Worm (Caenorhabditis elegans) whole organism, young adult: ENCODE data around the gene srlf-2.

ENCODE experiments used
- B0035.1 ChIP-seq: sonication (generic microtip); optimal IDR thresholded peaks from 2 replicates; lab custom pipeline; 2016; ENCODE audit warnings: missing genetic modification characterization, mild to moderate bottlenecking, missing compliant biosample characterization, missing genotype, missing genetic modification reagents
- B0261.1 ChIP-seq: sonication (generic microtip); optimal IDR thresholded peaks from 2 replicates; lab custom pipeline; 2016; ENCODE audit warnings: mild to moderate bottlenecking, missing genetic modification characterization, moderate library complexity, missing compliant biosample characterization
- B0336.3 ChIP-seq: fragments of 200-800 bp; sonication (Bioruptor generic); IDR thresholded peaks from 2 replicates; pipeline ENCODE4 v1.3.6; 2022; ENCODE audit warnings: missing genetic modification characterization, missing compliant biosample characterization
- D2030.7 ChIP-seq: fragments of 200-800 bp; sonication (Bioruptor generic); IDR thresholded peaks from 2 replicates; pipeline ENCODE4 v1.3.6; 2022; ENCODE audit warnings: missing genetic modification reagents, missing genetic modification characterization, missing compliant biosample characterization
- F37B4.10 ChIP-seq: fragments of 200-800 bp; sonication (Bioruptor generic); IDR thresholded peaks from 2 replicates; pipeline ENCODE4 v1.3.6; 2022; ENCODE audit warnings: missing genetic modification characterization, missing compliant biosample characterization
- F55B11.4 ChIP-seq: sonication (generic microtip); optimal IDR thresholded peaks from 2 replicates; lab custom pipeline; 2016; ENCODE audit warnings: missing compliant biosample characterization, missing genetic modification characterization, borderline replicate concordance; ENCODE audit not compliant: insufficient read depth
- F57A8.1 ChIP-seq: fragments of 200-800 bp; sonication (Bioruptor generic); optimal IDR thresholded peaks from 2 replicates; lab custom pipeline; 2018; ENCODE audit warnings: mild to moderate bottlenecking, missing genetic modification characterization, moderate library complexity, missing compliant biosample characterization
- K11D2.4 ChIP-seq: fragments of 200-800 bp; sonication (Bioruptor generic); IDR thresholded peaks from 2 replicates; pipeline ENCODE4 v1.3.6; 2022; ENCODE audit warnings: missing genetic modification reagents, missing genetic modification characterization, missing compliant biosample characterization
- T26A5.8 ChIP-seq: sonication (generic microtip); optimal IDR thresholded peaks from 2 replicates; lab custom pipeline; 2016; ENCODE audit warnings: missing genetic modification characterization, missing compliant biosample characterization
- Y56A3A.18 ChIP-seq: fragments of 200-800 bp; sonication (Bioruptor generic); IDR thresholded peaks from 2 replicates; pipeline ENCODE4 v1.3.6; 2022; ENCODE audit warnings: missing genetic modification reagents, missing genetic modification characterization, missing compliant biosample characterization
- Y95B8A.8 ChIP-seq: fragments of 200-800 bp; sonication (Bioruptor generic); IDR thresholded peaks from 2 replicates; pipeline ENCODE4 v1.3.6; 2022; ENCODE audit warnings: missing genetic modification reagents, missing genetic modification characterization, missing compliant biosample characterization
- akir-1 ChIP-seq: fragments of 200-800 bp; sonication (Bioruptor generic); optimal IDR thresholded peaks from 2 replicates; lab custom pipeline; 2018; ENCODE audit warnings: mild to moderate bottlenecking, missing genetic modification characterization, moderate library complexity, missing compliant biosample characterization
- attf-6 ChIP-seq: fragments of 200-800 bp; sonication (Bioruptor generic); IDR thresholded peaks from 2 replicates; pipeline ENCODE4 v1.3.6; 2022; ENCODE audit warnings: missing genetic modification reagents, missing genetic modification characterization, missing compliant biosample characterization
- ceh-100 ChIP-seq: fragments of 200-800 bp; sonication (Bioruptor generic); IDR thresholded peaks from 2 replicates; pipeline ENCODE4 v1.3.6; 2022; ENCODE audit warnings: missing genetic modification reagents, missing genetic modification characterization, missing compliant biosample characterization
- ceh-58 ChIP-seq: fragments of 200-800 bp; sonication (Bioruptor generic); IDR thresholded peaks from 2 replicates; pipeline ENCODE4 v1.3.6; 2022; ENCODE audit warnings: missing genetic modification characterization, missing compliant biosample characterization
- die-1 ChIP-seq: sonication (generic microtip); optimal IDR thresholded peaks from 2 replicates; lab custom pipeline; 2016; ENCODE audit warnings: missing genotype, mild to moderate bottlenecking, missing genetic modification characterization, missing compliant biosample characterization
- dox-1 ChIP-seq: fragments of 200-800 bp; sonication (Bioruptor generic); IDR thresholded peaks from 2 replicates; pipeline ENCODE4 v1.3.6; 2022; ENCODE audit warnings: missing genetic modification reagents, missing genetic modification characterization, missing compliant biosample characterization
- dpff-1 ChIP-seq: sonication (generic microtip); optimal IDR thresholded peaks from 2 replicates; lab custom pipeline; 2017; ENCODE audit warnings: mild to moderate bottlenecking, missing genetic modification characterization, missing compliant biosample characterization
- egl-44 ChIP-seq: fragments of 200-800 bp; sonication (Bioruptor generic); IDR thresholded peaks from 2 replicates; pipeline ENCODE4 v1.3.6; 2022; ENCODE audit warnings: missing genetic modification reagents, missing genetic modification characterization, missing compliant biosample characterization
- egrh-3 ChIP-seq: fragments of 200-800 bp; sonication (Bioruptor generic); IDR thresholded peaks from 2 replicates; pipeline ENCODE4 v1.3.6; 2022; ENCODE audit warnings: missing genetic modification reagents, missing genetic modification characterization, missing compliant biosample characterization
- ekl-4 ChIP-seq: fragments of 200-800 bp; sonication (Bioruptor generic); IDR thresholded peaks from 2 replicates; pipeline ENCODE4 v1.3.6; 2022; ENCODE audit warnings: missing genetic modification reagents, missing genetic modification characterization, missing compliant biosample characterization
- fkh-3 ChIP-seq: sonication (generic microtip); optimal IDR thresholded peaks from 2 replicates; lab custom pipeline; 2016; ENCODE audit warnings: mild to moderate bottlenecking, missing genetic modification characterization, missing compliant biosample characterization
- hlh-26 ChIP-seq: fragments of 200-800 bp; sonication (Bioruptor generic); conservative IDR thresholded peaks from 2 replicates; pipeline ENCODE4 v1.3.6; 2022; ENCODE audit warnings: missing genetic modification reagents, missing genetic modification characterization, missing compliant biosample characterization
- hmg-1.2 ChIP-seq: fragments of 200-800 bp; sonication (Bioruptor generic); IDR thresholded peaks from 2 replicates; pipeline ENCODE4 v1.3.6; 2022; ENCODE audit warnings: missing genetic modification reagents, missing genetic modification characterization, missing compliant biosample characterization
- hmg-20 ChIP-seq: fragments of 200-800 bp; sonication (Bioruptor generic); IDR thresholded peaks from 2 replicates; pipeline ENCODE4 v1.3.6; 2022; ENCODE audit warnings: missing genetic modification reagents, missing genetic modification characterization, missing compliant biosample characterization
- hsf-1 ChIP-seq: fragments of 200-800 bp; sonication (Bioruptor generic); IDR thresholded peaks from 2 replicates; pipeline ENCODE4 v1.3.6; 2022; ENCODE audit warnings: missing genetic modification reagents, missing genetic modification characterization, missing compliant biosample characterization
- let-607 ChIP-seq, 2 experiments: fragments of 200-800 bp in 1 of 2; sonication (Bioruptor generic) in 1 of 2; sonication (generic microtip) in 1 of 2; optimal IDR thresholded peaks; 2 replicates each; lab custom pipeline; 2016 to 2018; ENCODE audit warnings: mild to moderate bottlenecking in 2 of 2, missing compliant biosample characterization in 2 of 2, missing genetic modification characterization in 2 of 2, moderate library complexity in 2 of 2, missing genotype in 1 of 2
- madf-3 ChIP-seq: fragments of 200-800 bp; sonication (Bioruptor generic); IDR thresholded peaks from 2 replicates; pipeline ENCODE4 v1.3.6; 2022; ENCODE audit warnings: missing genetic modification reagents, missing genetic modification characterization, missing compliant biosample characterization
- mel-28 ChIP-seq: sonication (generic microtip); optimal IDR thresholded peaks from 2 replicates; lab custom pipeline; 2016; ENCODE audit warnings: borderline replicate concordance, mild to moderate bottlenecking, missing genetic modification characterization, missing compliant biosample characterization
- mxl-1 ChIP-seq: sonication (generic microtip); optimal IDR thresholded peaks from 2 replicates; lab custom pipeline; 2016; ENCODE audit warnings: missing genetic modification characterization, missing compliant biosample characterization
- nfya-2 ChIP-seq: fragments of 200-800 bp; sonication (Bioruptor generic); IDR thresholded peaks from 2 replicates; pipeline ENCODE4 v1.3.6; 2022; ENCODE audit warnings: missing genetic modification reagents, missing genetic modification characterization, missing compliant biosample characterization
- nfyb-1 ChIP-seq: fragments of 200-800 bp; sonication (Bioruptor generic); IDR thresholded peaks from 2 replicates; pipeline ENCODE4 v1.3.6; 2022; ENCODE audit warnings: missing genetic modification reagents, missing genetic modification characterization, missing compliant biosample characterization
- nhr-179 ChIP-seq: sonication (generic microtip); optimal IDR thresholded peaks from 2 replicates; lab custom pipeline; 2016; ENCODE audit warnings: mild to moderate bottlenecking, missing genetic modification characterization, missing compliant biosample characterization
- nhr-90 ChIP-seq: sonication (generic microtip); optimal IDR thresholded peaks from 2 replicates; lab custom pipeline; 2016; ENCODE audit warnings: missing genotype, mild to moderate bottlenecking, missing genetic modification characterization, missing compliant biosample characterization
- pbrm-1 ChIP-seq: fragments of 200-800 bp; sonication (Bioruptor generic); IDR thresholded peaks from 2 replicates; pipeline ENCODE4 v1.3.6; 2022; ENCODE audit warnings: missing genetic modification reagents, missing genetic modification characterization, missing compliant biosample characterization
- rcor-1 ChIP-seq: fragments of 200-800 bp; sonication (Bioruptor generic); IDR thresholded peaks from 2 replicates; pipeline ENCODE4 v1.3.6; 2022; ENCODE audit warnings: missing genetic modification reagents, missing genetic modification characterization, missing compliant biosample characterization
- repo-1 ChIP-seq: sonication (generic microtip); optimal IDR thresholded peaks from 2 replicates; lab custom pipeline; 2017; ENCODE audit warnings: mild to moderate bottlenecking, missing genetic modification characterization, missing compliant biosample characterization
- rpc-1 ChIP-seq, 2 experiments: fragments of 150-350 bp in 1 of 2; sonication (generic microtip) in 1 of 2; optimal IDR thresholded peaks; 2 replicates each; lab custom pipeline; 2014 to 2018; ENCODE audit warnings: missing biosample characterization in 1 of 2, missing genetic modification characterization in 1 of 2, missing genetic modification reagents in 1 of 2, missing genotype in 1 of 2
- sea-2 ChIP-seq: fragments of 200-800 bp; sonication (Bioruptor generic); IDR thresholded peaks from 2 replicates; pipeline ENCODE4 v1.3.6; 2022; ENCODE audit warnings: missing genetic modification characterization, missing compliant biosample characterization
- snpc-4 ChIP-seq, 5 experiments: fragments of 150-350 bp in 1 of 5; sonication (generic microtip) in 4 of 5; optimal IDR thresholded peaks; 2 replicates each; lab custom pipeline; 2014 to 2018; ENCODE audit warnings: missing genetic modification characterization in 5 of 5, missing biosample characterization in 3 of 5, antibody characterized with exemption in 2 of 5, mild to moderate bottlenecking in 2 of 5, missing compliant biosample characterization in 2 of 5, missing genotype in 2 of 5, moderate library complexity in 2 of 5, missing genetic modification reagents in 1 of 5
- somi-1 ChIP-seq: fragments of 200-800 bp; sonication (Bioruptor generic); optimal IDR thresholded peaks from 2 replicates; lab custom pipeline; 2018; ENCODE audit warnings: mild to moderate bottlenecking, missing genetic modification characterization, missing compliant biosample characterization
- sptf-2 ChIP-seq: fragments of 200-800 bp; sonication (Bioruptor generic); optimal IDR thresholded peaks from 2 replicates; lab custom pipeline; 2018; ENCODE audit warnings: mild to moderate bottlenecking, missing genetic modification characterization, missing compliant biosample characterization
- tbp1 ChIP-seq: fragments of 200-800 bp; sonication (Bioruptor generic); optimal IDR thresholded peaks from 2 replicates; lab custom pipeline; 2018; ENCODE audit warnings: mild to moderate bottlenecking, missing genetic modification characterization, missing compliant biosample characterization
- unc-130 ChIP-seq: sonication (generic microtip); optimal IDR thresholded peaks from 2 replicates; lab custom pipeline; 2016; ENCODE audit warnings: missing genetic modification reagents, missing genetic modification characterization, missing compliant biosample characterization
- unc-62 ChIP-seq: fragments of 150-350 bp; optimal IDR thresholded peaks from 2 replicates; lab custom pipeline; 2014; ENCODE audit warnings: missing biosample characterization, missing genetic modification reagents, missing genetic modification characterization
- ztf-22 ChIP-seq: fragments of 200-800 bp; sonication (Bioruptor generic); optimal IDR thresholded peaks from 2 replicates; lab custom pipeline; 2018; ENCODE audit warnings: mild to moderate bottlenecking, missing genetic modification characterization, moderate library complexity, missing compliant biosample characterization
- ztf-25 ChIP-seq: fragments of 200-800 bp; sonication (Bioruptor generic); IDR thresholded peaks from 2 replicates; pipeline ENCODE4 v1.3.6; 2022; ENCODE audit warnings: missing genetic modification reagents, missing genetic modification characterization, missing compliant biosample characterization
- ztf-6 ChIP-seq: fragments of 200-800 bp; sonication (Bioruptor generic); IDR thresholded peaks from 2 replicates; pipeline ENCODE4 v1.3.6; 2022; ENCODE audit warnings: missing genetic modification reagents, missing genetic modification characterization, missing compliant biosample characterization

srlf-2 gene

ce11 chrIV:8499956-8500355 is 9.9 kb downstream of the srlf-2 start:
- TF ChIP-seq hlh-26: no peak
- TF ChIP-seq somi-1: no peak
- 0 out of 2 replicates have a peak, but pooled peaks have one; percentile 27 for TF ChIP-seq ceh-58 (GFP tag; lab: Robert Waterston, UW)
- peak; percentile 64 for TF ChIP-seq attf-6
- no peak for TF ChIP-seq unc-130 (GFP tag; lab: Kevin White, UChicago)
- TF ChIP-seq madf-3 (GFP tag; lab: Robert Waterston, UW): 0 out of 2 replicates have a peak, but pooled peaks have one; percentile 58
- TF ChIP-seq ceh-100: no peak
- TF ChIP-seq akir-1: no peak
- no peak for TF ChIP-seq dpff-1
- TF ChIP-seq hsf-1 (GFP tag; lab: Robert Waterston, UW): peak; percentile 85
- TF ChIP-seq mel-28 (tag; lab: Kevin White, UChicago): no peak
- TF ChIP-seq fkh-3 (tag; lab: Kevin White, UChicago): no peak
- no peak for TF ChIP-seq F37B4.10 (GFP tag; lab: Robert Waterston, UW)
- TF ChIP-seq sptf-2 (GFP tag; lab: Kevin White, UChicago): no peak
- TF ChIP-seq nhr-90 (tag; lab: Kevin White, UChicago): no peak
- TF ChIP-seq rcor-1: peak; percentile 74
- no peak for TF ChIP-seq mxl-1 (tag; lab: Kevin White, UChicago)
- no peak for TF ChIP-seq let-607 (tag; optimal IDR thresholded peaks at IDR 0.05; lab: Kevin White, UChicago)
- no peak for TF ChIP-seq rpc-1 (optimal IDR thresholded peaks at IDR 0.05; lab: Kevin White, UChicago)
- no peak for TF ChIP-seq rpc-1 (tag; optimal IDR thresholded peaks at IDR 0.05; lab: Kevin White, UChicago)
- no peak for TF ChIP-seq ztf-6
- TF ChIP-seq ztf-25: peak; percentile 86
- TF ChIP-seq ekl-4 (GFP tag; lab: Robert Waterston, UW): peak; percentile 51; the same call in 1 of the 2 replicates
- no peak for TF ChIP-seq F57A8.1
- no peak for TF ChIP-seq egl-44
- no peak for TF ChIP-seq B0035.1
- TF ChIP-seq D2030.7: peak; percentile 75
- TF ChIP-seq ztf-22 (GFP tag; lab: Kevin White, UChicago): no peak
- no peak for TF ChIP-seq B0261.1 (tag; lab: Kevin White, UChicago)
- no peak for TF ChIP-seq hmg-20 (GFP tag; lab: Robert Waterston, UW)
- TF ChIP-seq nfyb-1 (GFP tag; lab: Robert Waterston, UW): no peak
- TF ChIP-seq nfya-2 (GFP tag; lab: Robert Waterston, UW): no peak
- TF ChIP-seq snpc-4 (GFP tag; optimal IDR thresholded peaks at IDR 0.05; lab: Kevin White, UChicago): no peak
- TF ChIP-seq snpc-4 (tag; optimal IDR thresholded peaks at IDR 0.05; lab: Kevin White, UChicago): no peak
- TF ChIP-seq K11D2.4: no peak
- no peak for TF ChIP-seq F55B11.4 (tag; lab: Kevin White, UChicago)
- no peak for TF ChIP-seq egrh-3 (GFP tag; lab: Robert Waterston, UW)
- no peak for TF ChIP-seq Y56A3A.18
- TF ChIP-seq nhr-179: no peak
- TF ChIP-seq repo-1 (tag; lab: Kevin White, UChicago): no peak
- TF ChIP-seq hmg-1.2 (GFP tag; lab: Robert Waterston, UW): peak; percentile 45
- peak; percentile 4 for TF ChIP-seq tbp1 (GFP tag; lab: Kevin White, UChicago)
- TF ChIP-seq Y95B8A.8 (GFP tag; lab: Robert Waterston, UW): peak; percentile 80; the same call in 1 of the 2 replicates
- peak; percentile 64; the same call in 1 of the 2 replicates for TF ChIP-seq pbrm-1 (GFP tag; lab: Robert Waterston, UW)
- TF ChIP-seq dox-1 (GFP tag; lab: Robert Waterston, UW): no peak
- TF ChIP-seq die-1 (tag; lab: Kevin White, UChicago): peak; percentile 19
- peak; percentile 44; the same call in 1 of the 2 replicates for TF ChIP-seq B0336.3
- TF ChIP-seq unc-62: no peak
- TF ChIP-seq sea-2: no peak
- TF ChIP-seq T26A5.8 (tag; lab: Kevin White, UChicago): no peak
